Fruit fly (Drosophila melanogaster) whole organism, prepupa: Measurements from ENCODE around the gene CG4743.

Source experiments
- Blimp-1 ChIP-seq: fragments of 200-800 bp; sonication (Bioruptor generic); optimal IDR thresholded peaks from 3 replicates; lab custom pipeline; 2017; ENCODE audit warnings: missing biosample characterization, missing genetic modification characterization, mild to moderate bottlenecking, moderate library complexity, missing genetic modification reagents
- CG10631 ChIP-seq: fragments of 200-800 bp; sonication (Bioruptor generic); optimal IDR thresholded peaks from 2 replicates; lab custom pipeline; 2016; ENCODE audit warnings: missing biosample characterization, missing genetic modification characterization
- CG11294 ChIP-seq: fragments of 200-800 bp; sonication (Bioruptor generic); IDR thresholded peaks from 2 replicates; pipeline ENCODE4 v1.3.6; 2022; ENCODE audit warnings: missing biosample characterization, missing genetic modification characterization
- CG11762 ChIP-seq: fragments of 200-800 bp; sonication (Bioruptor generic); optimal IDR thresholded peaks from 3 replicates; lab custom pipeline; 2016; ENCODE audit warnings: missing biosample characterization, missing genetic modification characterization; ENCODE audit not compliant: insufficient read depth
- CG11902 ChIP-seq: fragments of 200-800 bp; sonication (Bioruptor generic); optimal IDR thresholded peaks from 3 replicates; lab custom pipeline; 2016; ENCODE audit warnings: missing biosample characterization, missing genetic modification characterization
- CG15336 ChIP-seq: fragments of 200-800 bp; sonication (Bioruptor generic); IDR thresholded peaks from 2 replicates; pipeline ENCODE4 v1.3.6; 2022; ENCODE audit warnings: missing biosample characterization, missing genetic modification characterization
- CG31627 ChIP-seq: fragments of 200-800 bp; sonication (Bioruptor generic); optimal IDR thresholded peaks from 3 replicates; lab custom pipeline; 2016; ENCODE audit warnings: missing biosample characterization, missing genetic modification characterization
- CG4318 ChIP-seq: fragments of 200-800 bp; sonication (Bioruptor generic); optimal IDR thresholded peaks from 3 replicates; lab custom pipeline; 2017; ENCODE audit warnings: missing biosample characterization, mild to moderate bottlenecking, missing genetic modification characterization
- CG6276 ChIP-seq: fragments of 200-800 bp; sonication (Bioruptor generic); optimal IDR thresholded peaks from 2 replicates; lab custom pipeline; 2017; ENCODE audit warnings: missing biosample characterization, mild to moderate bottlenecking, missing genetic modification characterization
- CG6854 ChIP-seq: fragments of 200-800 bp; sonication (Bioruptor generic); optimal IDR thresholded peaks from 2 replicates; lab custom pipeline; 2017; ENCODE audit warnings: missing biosample characterization, mild to moderate bottlenecking, missing genetic modification characterization
- Eip75B ChIP-seq: fragments of 200-800 bp; sonication (Bioruptor generic); optimal IDR thresholded peaks from 3 replicates; lab custom pipeline; 2016; ENCODE audit warnings: missing biosample characterization, missing genetic modification characterization
- Hr38 ChIP-seq: sonication (Bioruptor generic); optimal IDR thresholded peaks from 2 replicates; lab custom pipeline; 2016; ENCODE audit warnings: missing biosample characterization, missing genetic modification characterization
- Hr39 ChIP-seq: fragments of 200-800 bp; sonication (Bioruptor generic); optimal IDR thresholded peaks from 2 replicates; lab custom pipeline; 2016; ENCODE audit warnings: missing biosample characterization, missing genetic modification characterization
- Met ChIP-seq: fragments of 200-800 bp; sonication (Bioruptor generic); optimal IDR thresholded peaks from 3 replicates; lab custom pipeline; 2016; ENCODE audit warnings: missing biosample characterization, missing genetic modification characterization
- OdsH ChIP-seq: fragments of 200-800 bp; sonication (Bioruptor generic); optimal IDR thresholded peaks from 3 replicates; lab custom pipeline; 2016; ENCODE audit warnings: missing biosample characterization, missing genetic modification characterization
- Sox102F ChIP-seq: fragments of 200-800 bp; sonication (Bioruptor generic); optimal IDR thresholded peaks from 2 replicates; lab custom pipeline; 2016; ENCODE audit warnings: missing biosample characterization, mild to moderate bottlenecking, missing genetic modification characterization
- achi ChIP-seq: fragments of 200-800 bp; sonication (Bioruptor generic); optimal IDR thresholded peaks from 3 replicates; lab custom pipeline; 2016; ENCODE audit warnings: missing biosample characterization, missing genetic modification characterization
- cyc ChIP-seq: fragments of 200-800 bp; sonication (Bioruptor generic); optimal IDR thresholded peaks from 3 replicates; lab custom pipeline; 2016; ENCODE audit warnings: missing biosample characterization, missing genetic modification characterization
- eg ChIP-seq: fragments of 200-800 bp; sonication (Bioruptor generic); IDR thresholded peaks from 3 replicates; pipeline ENCODE4 v1.3.6; 2022; ENCODE audit warnings: missing biosample characterization, missing genetic modification characterization
- esn ChIP-seq: fragments of 200-800 bp; sonication (Bioruptor generic); optimal IDR thresholded peaks from 2 replicates; lab custom pipeline; 2016; ENCODE audit warnings: missing biosample characterization, mild to moderate bottlenecking, missing genetic modification characterization, moderate library complexity
- salr ChIP-seq, 2 experiments: fragments of 200-800 bp; sonication (Bioruptor generic); optimal IDR thresholded peaks; 3 replicates each; lab custom pipeline; 2016 to 2018; ENCODE audit warnings: missing biosample characterization in 2 of 2, missing genetic modification characterization in 2 of 2, mild to moderate bottlenecking in 1 of 2
- ss ChIP-seq, 2 experiments: fragments of 200-800 bp; sonication (Bioruptor generic); optimal IDR thresholded peaks; 2 replicates in 1 of 2; 3 replicates in 1 of 2; lab custom pipeline; 2017 to 2018; ENCODE audit warnings: mild to moderate bottlenecking in 2 of 2, missing biosample characterization in 2 of 2, missing genetic modification characterization in 2 of 2, moderate library complexity in 1 of 2

Gene CG4743

dm6 chr3R:25631079-25631478, 49.3 kb downstream of the CG4743 start (continued):
- TF ChIP-seq Blimp-1 (GFP tag; lab: Kevin White, UChicago): no peak
- TF ChIP-seq esn (GFP tag; lab: Kevin White, UChicago): peak; percentile 55
- TF ChIP-seq CG31627 (GFP tag; lab: Kevin White, UChicago): peak; percentile 33
- TF ChIP-seq CG6854 (GFP tag; lab: Kevin White, UChicago): no peak
- TF ChIP-seq Met (GFP tag; lab: Kevin White, UChicago): peak; percentile 46
- peak; percentile 48 for TF ChIP-seq cyc (GFP tag; lab: Kevin White, UChicago)
- TF ChIP-seq, all 60 proteins: peak for 26

DNA sequence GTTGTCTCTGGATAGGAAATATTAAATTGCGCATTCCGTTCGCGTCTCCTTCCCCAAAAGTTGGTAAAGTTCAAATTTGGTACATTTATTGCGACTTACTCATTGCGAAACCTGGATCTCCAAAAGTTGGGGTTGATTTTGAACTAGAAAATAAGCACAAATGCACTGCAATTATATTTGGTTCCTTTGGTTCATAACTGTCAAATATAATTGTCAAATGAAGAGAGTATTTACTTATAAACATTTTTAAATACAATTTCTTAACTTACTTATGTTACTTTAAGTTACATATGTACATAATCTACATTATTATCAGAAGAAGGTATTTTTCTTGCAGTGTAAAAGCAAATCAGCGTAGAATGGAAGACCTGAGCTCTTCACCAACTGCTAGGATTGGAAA, 49.8 kb downstream of the CG4743 start:
- no peak for TF ChIP-seq CG4318 (GFP tag; lab: Kevin White, UChicago)
- no peak for TF ChIP-seq Hr38 (GFP tag; lab: Kevin White, UChicago)
- TF ChIP-seq CG6276 (GFP tag; lab: Kevin White, UChicago): no peak
- TF ChIP-seq Eip75B: no peak
- no peak for TF ChIP-seq eg (GFP tag; lab: Robert Waterston, UW)
- TF ChIP-seq achi (GFP tag; lab: Kevin White, UChicago): no peak
- no peak for TF ChIP-seq CG10631 (GFP tag; lab: Kevin White, UChicago)
- TF ChIP-seq CG15336 (GFP tag; lab: Robert Waterston, UW): no peak
- no peak for TF ChIP-seq Hr39
- TF ChIP-seq CG6854 (GFP tag; lab: Kevin White, UChicago): no peak
- no peak for TF ChIP-seq salr (GFP tag; optimal IDR thresholded peaks at IDR 0.05; lab: Kevin White, UChicago)
- TF ChIP-seq CG11902 (GFP tag; lab: Kevin White, UChicago): no peak
- TF ChIP-seq ss (GFP tag; optimal IDR thresholded peaks at IDR 0.05; lab: Kevin White, UChicago): no peak
- no peak for TF ChIP-seq cyc (GFP tag; lab: Kevin White, UChicago)
- no peak for TF ChIP-seq OdsH (GFP tag; lab: Kevin White, UChicago)
- TF ChIP-seq Sox102F (GFP tag; lab: Kevin White, UChicago): no peak
- no peak for TF ChIP-seq CG11294 (GFP tag; lab: Robert Waterston, UW)
- TF ChIP-seq CG11762 (GFP tag; lab: Kevin White, UChicago): no peak
